Fruit fly (Drosophila melanogaster) whole organism, pupa: ENCODE data around the gene Tmc.

Experiments
- CG10348 ChIP-seq: fragments of 200-800 bp; sonication (Bioruptor generic); IDR thresholded peaks from 2 replicates; pipeline ENCODE4 v1.3.6; 2022; ENCODE audit warnings: missing biosample characterization, missing genetic modification characterization
- CG12605 ChIP-seq: fragments of 200-800 bp; sonication (Bioruptor generic); IDR thresholded peaks from 2 replicates; pipeline ENCODE4 v1.3.6; 2022; ENCODE audit warnings: missing biosample characterization, missing genetic modification characterization
- CG17806 ChIP-seq: fragments of 200-800 bp; sonication (Bioruptor generic); optimal IDR thresholded peaks from 2 replicates; lab custom pipeline; 2018; ENCODE audit warnings: missing biosample characterization, mild to moderate bottlenecking, missing genetic modification characterization, moderate library complexity
- CG34367 ChIP-seq: fragments of 200-800 bp; sonication (Bioruptor generic); optimal IDR thresholded peaks from 2 replicates; lab custom pipeline; 2018; ENCODE audit warnings: missing biosample characterization, mild to moderate bottlenecking, missing genetic modification characterization
- EcR ChIP-seq: fragments of 200-800 bp; sonication (Bioruptor generic); optimal IDR thresholded peaks from 3 replicates; lab custom pipeline; 2019; ENCODE audit warnings: missing biosample characterization, missing genetic modification characterization, mild to moderate bottlenecking, moderate library complexity, missing genetic modification reagents
- Pif1B ChIP-seq: fragments of 200-800 bp; sonication (Bioruptor generic); optimal IDR thresholded peaks from 3 replicates; lab custom pipeline; 2016; ENCODE audit warnings: missing biosample characterization, missing genetic modification characterization

DNA sequence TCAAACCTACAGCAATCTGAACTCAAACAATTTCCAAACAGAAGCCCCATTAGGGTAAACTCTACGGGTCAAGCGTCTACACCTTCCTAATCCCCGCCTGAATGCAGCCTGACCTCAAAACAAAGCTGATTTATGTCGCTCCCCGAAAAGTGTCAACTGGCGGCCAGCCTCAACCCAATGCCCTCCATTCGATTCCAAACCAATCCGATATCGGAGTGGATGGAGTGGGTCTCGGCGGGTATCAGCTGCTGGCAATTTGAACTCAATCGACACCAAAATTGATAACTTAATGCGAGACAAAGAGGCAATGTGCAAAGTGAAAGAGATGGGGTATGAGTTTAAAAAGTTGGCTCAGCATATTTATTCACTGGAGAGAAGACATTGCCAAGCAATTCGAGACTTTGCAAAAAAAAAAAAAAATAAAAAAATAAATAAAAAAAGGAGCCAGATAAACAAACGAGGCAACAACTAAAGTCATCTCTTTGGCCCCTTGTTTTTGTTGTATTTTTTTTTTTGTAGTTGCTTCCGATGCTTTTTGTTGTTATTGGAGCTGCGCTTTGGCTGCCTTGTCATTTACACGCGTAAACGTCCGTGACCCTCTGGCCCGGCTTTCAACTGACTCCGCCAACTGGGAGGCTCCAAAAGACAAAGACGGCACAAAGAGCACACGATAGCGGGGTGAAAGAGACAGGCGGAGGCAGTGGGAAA is 46.5 kb upstream of the Tmc start:
- TF ChIP-seq CG34367 (tag; lab: Kevin White, UChicago): peak; percentile 47
- TF ChIP-seq CG17806 (tag; lab: Kevin White, UChicago): peak; percentile 49
- TF ChIP-seq Pif1B (GFP tag; lab: Kevin White, UChicago): peak; percentile 77
- TF ChIP-seq EcR (GFP tag; lab: Kevin White, UChicago): peak; percentile 93
- TF ChIP-seq CG12605 (GFP tag; lab: Robert Waterston, UW): peak; percentile 43; the same call in 1 of the 2 replicates
- TF ChIP-seq CG10348 (GFP tag; lab: Robert Waterston, UW): no peak
